Fruit fly (Drosophila melanogaster) whole organism, prepupa: ENCODE results near the gene CG31680.

Experiments
- CG10631 ChIP-seq: fragments of 200-800 bp; sonication (Bioruptor generic); optimal IDR thresholded peaks from 2 replicates; lab custom pipeline; 2016; ENCODE audit warnings: missing biosample characterization, missing genetic modification characterization
- CG10669 ChIP-seq: fragments of 200-800 bp; sonication (Bioruptor generic); optimal IDR thresholded peaks from 3 replicates; lab custom pipeline; 2018; ENCODE audit warnings: missing biosample characterization, mild to moderate bottlenecking, missing genetic modification characterization, moderate library complexity
- CG11294 ChIP-seq: fragments of 200-800 bp; sonication (Bioruptor generic); IDR thresholded peaks from 2 replicates; pipeline ENCODE4 v1.3.6; 2022; ENCODE audit warnings: missing biosample characterization, missing genetic modification characterization
- CG11762 ChIP-seq: fragments of 200-800 bp; sonication (Bioruptor generic); optimal IDR thresholded peaks from 3 replicates; lab custom pipeline; 2016; ENCODE audit warnings: missing biosample characterization, missing genetic modification characterization; ENCODE audit not compliant: insufficient read depth
- CG11902 ChIP-seq: fragments of 200-800 bp; sonication (Bioruptor generic); optimal IDR thresholded peaks from 3 replicates; lab custom pipeline; 2016; ENCODE audit warnings: missing biosample characterization, missing genetic modification characterization
- CG15336 ChIP-seq: fragments of 200-800 bp; sonication (Bioruptor generic); IDR thresholded peaks from 2 replicates; pipeline ENCODE4 v1.3.6; 2022; ENCODE audit warnings: missing biosample characterization, missing genetic modification characterization
- CG1621 ChIP-seq: fragments of 200-800 bp; sonication (Bioruptor generic); optimal IDR thresholded peaks from 3 replicates; lab custom pipeline; 2018; ENCODE audit warnings: missing biosample characterization, mild to moderate bottlenecking, missing genetic modification characterization
- CG16779 ChIP-seq: fragments of 200-800 bp; sonication (Bioruptor generic); optimal IDR thresholded peaks from 3 replicates; lab custom pipeline; 2017; ENCODE audit warnings: missing biosample characterization, mild to moderate bottlenecking, missing genetic modification characterization
- CG3032 ChIP-seq: fragments of 200-800 bp; optimal IDR thresholded peaks from 2 replicates; lab custom pipeline; 2019; ENCODE audit warnings: missing biosample characterization, mild to moderate bottlenecking, missing genetic modification characterization, moderate library complexity
- CG32006 ChIP-seq: fragments of 200-800 bp; sonication (Bioruptor generic); optimal IDR thresholded peaks from 3 replicates; lab custom pipeline; 2017; ENCODE audit warnings: missing biosample characterization, mild to moderate bottlenecking, missing genetic modification characterization
- CG34406 ChIP-seq: fragments of 200-800 bp; sonication (Bioruptor generic); optimal IDR thresholded peaks from 3 replicates; lab custom pipeline; 2016; ENCODE audit warnings: missing biosample characterization, missing genetic modification characterization
- CG3919 ChIP-seq: fragments of 200-800 bp; sonication (Bioruptor generic); optimal IDR thresholded peaks from 3 replicates; lab custom pipeline; 2016; ENCODE audit warnings: missing biosample characterization, missing genetic modification characterization
- CG6163 ChIP-seq: fragments of 200-800 bp; sonication (Bioruptor generic); IDR thresholded peaks from 3 replicates; pipeline ENCODE4 v1.3.6; 2022; ENCODE audit warnings: missing biosample characterization, missing genetic modification characterization
- CG6276 ChIP-seq: fragments of 200-800 bp; sonication (Bioruptor generic); optimal IDR thresholded peaks from 2 replicates; lab custom pipeline; 2017; ENCODE audit warnings: missing biosample characterization, mild to moderate bottlenecking, missing genetic modification characterization
- CG6792 ChIP-seq: fragments of 200-800 bp; sonication (Bioruptor generic); optimal IDR thresholded peaks from 3 replicates; lab custom pipeline; 2016; ENCODE audit warnings: missing biosample characterization, missing genetic modification characterization
- CG6808 ChIP-seq: fragments of 200-800 bp; sonication (Bioruptor generic); optimal IDR thresholded peaks from 3 replicates; lab custom pipeline; 2017; ENCODE audit warnings: missing biosample characterization, missing genetic modification characterization, mild to moderate bottlenecking, moderate library complexity, missing genetic modification reagents
- CG6854 ChIP-seq: fragments of 200-800 bp; sonication (Bioruptor generic); optimal IDR thresholded peaks from 2 replicates; lab custom pipeline; 2017; ENCODE audit warnings: missing biosample characterization, mild to moderate bottlenecking, missing genetic modification characterization
- CG8119 ChIP-seq: fragments of 200-800 bp; sonication (Bioruptor generic); IDR thresholded peaks from 3 replicates; pipeline ENCODE4 v1.3.6; 2022; ENCODE audit warnings: missing biosample characterization, missing genetic modification characterization
- CG8319 ChIP-seq: fragments of 200-800 bp; sonication (Bioruptor generic); optimal IDR thresholded peaks from 3 replicates; lab custom pipeline; 2016; ENCODE audit warnings: missing biosample characterization, missing genetic modification characterization
- Eip75B ChIP-seq: fragments of 200-800 bp; sonication (Bioruptor generic); optimal IDR thresholded peaks from 3 replicates; lab custom pipeline; 2016; ENCODE audit warnings: missing biosample characterization, missing genetic modification characterization
- Eip78C ChIP-seq: fragments of 200-800 bp; sonication (Bioruptor generic); peaks from one replicate; lab custom pipeline; 2016; ENCODE audit warnings: missing biosample characterization, missing genetic modification characterization
- Eip93F ChIP-seq: fragments of 200-800 bp; sonication (Bioruptor generic); optimal IDR thresholded peaks from 2 replicates; lab custom pipeline; 2016; ENCODE audit warnings: missing biosample characterization, mild to moderate bottlenecking, missing genetic modification characterization
- Ets21C ChIP-seq: fragments of 200-800 bp; sonication (Bioruptor generic); optimal IDR thresholded peaks from 3 replicates; lab custom pipeline; 2016; ENCODE audit warnings: missing biosample characterization, missing genetic modification characterization
- Ets96B ChIP-seq: fragments of 200-800 bp; optimal IDR thresholded peaks from 2 replicates; lab custom pipeline; 2019; ENCODE audit warnings: missing biosample characterization, mild to moderate bottlenecking, missing genetic modification characterization, moderate library complexity
- Lpt ChIP-seq: fragments of 200-800 bp; sonication (Bioruptor generic); optimal IDR thresholded peaks from 3 replicates; lab custom pipeline; 2016; ENCODE audit warnings: missing biosample characterization, missing genetic modification characterization
- Met ChIP-seq: fragments of 200-800 bp; sonication (Bioruptor generic); optimal IDR thresholded peaks from 3 replicates; lab custom pipeline; 2016; ENCODE audit warnings: missing biosample characterization, missing genetic modification characterization
- OdsH ChIP-seq: fragments of 200-800 bp; sonication (Bioruptor generic); optimal IDR thresholded peaks from 3 replicates; lab custom pipeline; 2016; ENCODE audit warnings: missing biosample characterization, missing genetic modification characterization
- Smox ChIP-seq: fragments of 200-800 bp; sonication (Bioruptor generic); optimal IDR thresholded peaks from 3 replicates; lab custom pipeline; 2016; ENCODE audit warnings: missing biosample characterization, missing genetic modification characterization
- acj6 ChIP-seq: fragments of 200-800 bp; sonication (Bioruptor generic); optimal IDR thresholded peaks from 3 replicates; lab custom pipeline; 2016; ENCODE audit warnings: missing biosample characterization, missing genetic modification characterization
- cyc ChIP-seq: fragments of 200-800 bp; sonication (Bioruptor generic); optimal IDR thresholded peaks from 3 replicates; lab custom pipeline; 2016; ENCODE audit warnings: missing biosample characterization, missing genetic modification characterization
- dsx ChIP-seq: fragments of 200-800 bp; optimal IDR thresholded peaks from 3 replicates; lab custom pipeline; 2019; ENCODE audit warnings: missing biosample characterization, mild to moderate bottlenecking, missing genetic modification characterization, moderate library complexity; ENCODE audit not compliant: poor library complexity, severe bottlenecking
- eg ChIP-seq: fragments of 200-800 bp; sonication (Bioruptor generic); IDR thresholded peaks from 3 replicates; pipeline ENCODE4 v1.3.6; 2022; ENCODE audit warnings: missing biosample characterization, missing genetic modification characterization
- esn ChIP-seq: fragments of 200-800 bp; sonication (Bioruptor generic); optimal IDR thresholded peaks from 2 replicates; lab custom pipeline; 2016; ENCODE audit warnings: missing biosample characterization, mild to moderate bottlenecking, missing genetic modification characterization, moderate library complexity
- fd59A ChIP-seq: fragments of 200-800 bp; sonication (Bioruptor generic); optimal IDR thresholded peaks from 2 replicates; lab custom pipeline; 2017; ENCODE audit warnings: missing biosample characterization, mild to moderate bottlenecking, missing genetic modification characterization, missing genetic modification reagents
- fd85E ChIP-seq: fragments of 200-800 bp; sonication (Bioruptor generic); optimal IDR thresholded peaks from 3 replicates; lab custom pipeline; 2016; ENCODE audit warnings: missing biosample characterization, missing genetic modification characterization
- fkh ChIP-seq: fragments of 200-800 bp; sonication (Bioruptor generic); optimal IDR thresholded peaks from 3 replicates; lab custom pipeline; 2017; ENCODE audit warnings: missing biosample characterization, mild to moderate bottlenecking, missing genetic modification characterization, moderate library complexity
- pdm3 ChIP-seq: fragments of 200-800 bp; sonication (Bioruptor generic); optimal IDR thresholded peaks from 3 replicates; lab custom pipeline; 2016; ENCODE audit warnings: missing biosample characterization, missing genetic modification characterization
- salr ChIP-seq, 2 experiments: fragments of 200-800 bp; sonication (Bioruptor generic); optimal IDR thresholded peaks; 3 replicates each; lab custom pipeline; 2016 to 2018; ENCODE audit warnings: missing biosample characterization in 2 of 2, missing genetic modification characterization in 2 of 2, mild to moderate bottlenecking in 1 of 2
- spab ChIP-seq: fragments of 200-800 bp; sonication (Bioruptor generic); optimal IDR thresholded peaks from 2 replicates; lab custom pipeline; 2017; ENCODE audit warnings: missing biosample characterization, mild to moderate bottlenecking, missing genetic modification characterization, missing genetic modification reagents
- ss ChIP-seq, 2 experiments: fragments of 200-800 bp; sonication (Bioruptor generic); optimal IDR thresholded peaks; 2 replicates in 1 of 2; 3 replicates in 1 of 2; lab custom pipeline; 2017 to 2018; ENCODE audit warnings: mild to moderate bottlenecking in 2 of 2, missing biosample characterization in 2 of 2, missing genetic modification characterization in 2 of 2, moderate library complexity in 1 of 2
- svp ChIP-seq: fragments of 200-800 bp; sonication (Bioruptor generic); peaks from one replicate; lab custom pipeline; 2016; ENCODE audit warnings: missing biosample characterization, missing genetic modification characterization
- topi ChIP-seq: fragments of 200-800 bp; sonication (Bioruptor generic); optimal IDR thresholded peaks from 3 replicates; lab custom pipeline; 2016; ENCODE audit warnings: missing biosample characterization, missing genetic modification characterization
- vri ChIP-seq: fragments of 200-800 bp; sonication (Bioruptor generic); optimal IDR thresholded peaks from 3 replicates; lab custom pipeline; 2016; ENCODE audit warnings: missing biosample characterization, mild to moderate bottlenecking, missing genetic modification characterization

The CG31680 gene

DNA sequence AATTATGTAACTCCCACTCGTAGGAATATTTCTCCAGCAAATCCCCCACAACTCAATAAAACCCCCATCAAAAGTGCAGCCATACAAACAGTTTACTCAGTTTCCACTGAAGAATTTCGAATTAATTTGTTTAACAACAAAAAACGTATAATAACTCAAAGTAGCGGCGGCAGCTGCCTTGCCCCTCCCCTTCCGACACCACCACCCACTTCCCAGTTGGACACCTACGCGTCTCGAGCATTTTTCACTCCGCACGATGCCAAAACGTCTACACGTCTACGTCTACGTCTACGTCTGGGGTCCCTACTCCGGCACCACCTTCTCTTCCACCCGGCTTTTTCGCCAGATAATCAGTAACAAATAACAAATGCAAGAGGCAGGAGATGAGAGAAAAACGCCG, 31.3 kb downstream of the CG31680 start:
- TF ChIP-seq CG6276 (GFP tag; lab: Kevin White, UChicago): peak; percentile 25
- TF ChIP-seq eg (GFP tag; lab: Robert Waterston, UW): 0 out of 3 replicates have a peak, but pooled peaks have one; percentile 26
- no peak for TF ChIP-seq CG34406 (GFP tag; lab: Kevin White, UChicago)
- TF ChIP-seq CG10631 (GFP tag; lab: Kevin White, UChicago): no peak
- TF ChIP-seq CG8119: peak; percentile 26; the same call in 1 of the 3 replicates

DNA sequence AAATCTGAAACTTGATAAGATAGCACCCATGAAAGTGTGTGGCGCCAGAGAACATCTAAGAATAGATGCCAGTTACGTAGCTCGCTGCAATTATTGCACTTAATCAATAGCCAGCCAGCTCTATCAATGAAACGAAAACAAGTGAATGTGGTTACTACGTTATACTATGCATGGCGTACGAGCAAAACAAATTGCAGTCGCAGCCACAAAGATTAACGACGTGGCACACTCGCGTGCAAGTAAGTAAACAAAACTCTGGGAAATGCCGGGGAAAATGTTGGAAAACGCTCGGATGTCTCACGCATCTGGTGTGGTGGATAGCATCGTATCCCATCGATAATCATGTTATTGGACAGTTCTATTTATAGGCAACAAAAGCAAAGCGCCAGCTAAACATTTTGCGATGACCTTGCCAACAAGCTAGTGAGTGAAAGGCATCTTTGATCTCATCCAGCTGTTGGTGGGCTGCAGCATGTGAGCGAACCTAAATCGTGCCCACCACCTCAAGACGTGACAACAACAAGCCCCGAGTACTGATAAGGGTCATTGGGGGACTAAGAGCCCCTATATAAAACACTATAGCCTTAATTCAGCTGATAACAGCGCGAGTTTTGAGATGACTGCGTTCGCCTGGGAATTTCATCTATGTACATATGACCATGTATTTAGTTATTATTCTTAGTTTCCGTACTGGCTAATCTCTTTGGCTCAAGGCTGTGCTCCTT, 34.0 kb downstream of the CG31680 start:
- TF ChIP-seq Eip78C (GFP tag; lab: Kevin White, UChicago): peak; percentile 18
- peak; percentile 37 for TF ChIP-seq svp
- TF ChIP-seq spab (GFP tag; lab: Kevin White, UChicago): no peak
- no peak for TF ChIP-seq dsx
- TF ChIP-seq CG1621: no peak
- no peak for TF ChIP-seq Met
- TF ChIP-seq CG32006 (GFP tag; lab: Kevin White, UChicago): peak; percentile 16
- peak; percentile 70 for TF ChIP-seq CG16779 (tag; lab: Kevin White, UChicago)
- TF ChIP-seq CG6163 (GFP tag; lab: Robert Waterston, UW): no peak
- no peak for TF ChIP-seq salr (GFP tag; optimal IDR thresholded peaks at IDR 0.05; lab: Kevin White, UChicago)
- no peak for TF ChIP-seq Ets96B (tag; lab: Kevin White, UChicago)
- TF ChIP-seq CG8319: no peak
- no peak for TF ChIP-seq fkh (GFP tag; lab: Kevin White, UChicago)
- no peak for TF ChIP-seq vri (GFP tag; lab: Kevin White, UChicago)
- TF ChIP-seq CG3919 (GFP tag; lab: Kevin White, UChicago): no peak
- TF ChIP-seq acj6 (GFP tag; lab: Kevin White, UChicago): no peak
- 0 out of 3 replicates have a peak, but pooled peaks have one; percentile 22 for TF ChIP-seq eg (GFP tag; lab: Robert Waterston, UW)
- TF ChIP-seq cyc (GFP tag; lab: Kevin White, UChicago): no peak
- TF ChIP-seq Lpt: no peak
- TF ChIP-seq Ets21C: no peak
- TF ChIP-seq, all 60 proteins: peak for 5

DNA sequence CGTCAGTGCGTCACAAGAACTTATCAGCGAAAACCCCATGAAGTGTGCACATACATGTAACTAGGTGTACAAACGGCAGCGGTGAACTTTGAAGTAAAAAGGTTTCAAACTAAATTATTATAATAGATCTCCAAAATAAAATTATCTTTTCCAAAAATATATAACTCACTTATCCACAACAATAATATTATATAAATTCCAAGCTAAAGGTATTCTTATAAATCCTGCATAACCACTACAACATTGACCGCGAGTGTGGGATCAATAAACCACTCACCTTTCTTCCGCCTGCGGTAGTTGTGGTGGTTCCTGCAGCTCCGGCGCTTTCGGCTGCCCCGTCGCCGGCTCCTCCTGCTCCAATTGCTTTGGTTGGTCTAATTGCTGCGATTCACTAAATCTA, 34.8 kb downstream of the CG31680 start:
- TF ChIP-seq ss (GFP tag; optimal IDR thresholded peaks at IDR 0.05; lab: Kevin White, UChicago) (no peak), acj6 (GFP tag; lab: Kevin White, UChicago) (no peak), Smox (GFP tag; lab: Kevin White, UChicago) (no peak), Eip78C (GFP tag; lab: Kevin White, UChicago) (peak; percentile 8), Eip93F (no peak), eg (GFP tag; lab: Robert Waterston, UW) (0 out of 3 replicates have a peak, but pooled peaks have one; percentile 35), Met (no peak), svp (peak; percentile 47)

dm6 chr2L:20675875-20676274, 36.0 kb downstream of the CG31680 start, which contains the start of the genes CG31678 and IKKepsilon:
TSS of gene CG31678 (minus strand) at chr2L:20675941.
TSS of gene IKKepsilon (plus strand) at chr2L:20676045.
- TF ChIP-seq Eip93F (no peak), CG8119 (peak; percentile 40; the same call in 1 of the 3 replicates), CG11294 (no peak), CG15336 (GFP tag; lab: Robert Waterston, UW) (peak; percentile 55), CG11762 (GFP tag; lab: Kevin White, UChicago) (no peak), topi (GFP tag; lab: Kevin White, UChicago) (peak; percentile 47), CG6808 (no peak), CG6163 (GFP tag; lab: Robert Waterston, UW) (peak; percentile 43; the same call in 2 of the 3 replicates), CG10669 (GFP tag; lab: Kevin White, UChicago) (no peak), CG10631 (GFP tag; lab: Kevin White, UChicago) (no peak), pdm3 (peak; percentile 58), CG3919 (GFP tag; lab: Kevin White, UChicago) (peak; percentile 46), fd85E (GFP tag; lab: Kevin White, UChicago) (no peak), CG3032 (tag; lab: Kevin White, UChicago) (peak; percentile 35), CG6792 (GFP tag; lab: Kevin White, UChicago) (peak; percentile 45), Ets96B (tag; lab: Kevin White, UChicago) (peak; percentile 42), Met (no peak), fd59A (GFP tag; lab: Kevin White, UChicago) (no peak), Ets21C (no peak), CG6854 (GFP tag; lab: Kevin White, UChicago) (peak; percentile 6), CG6276 (GFP tag; lab: Kevin White, UChicago) (no peak), Eip75B (GFP tag; lab: Kevin White, UChicago) (no peak), CG11902 (GFP tag; lab: Kevin White, UChicago) (no peak), CG8319 (no peak), esn (peak; percentile 51), OdsH (GFP tag; lab: Kevin White, UChicago) (peak; percentile 68), eg (GFP tag; lab: Robert Waterston, UW) (peak; percentile 59; the same call in 2 of the 3 replicates)
